Fruit fly (Drosophila melanogaster) whole organism, embryonic: Measurements from ENCODE around the gene CG18266.

ENCODE experiments used
- ATbp ChIP-seq: fragments of 200-800 bp; sonication (Bioruptor generic); optimal IDR thresholded peaks from 2 replicates; lab custom pipeline; 2017; ENCODE audit warnings: missing biosample characterization, mild to moderate bottlenecking, missing genetic modification characterization, missing genetic modification reagents
- Atf-2 ChIP-seq: fragments of 200-800 bp; sonication (Bioruptor generic); optimal IDR thresholded peaks from 2 replicates; lab custom pipeline; 2016; ENCODE audit warnings: missing biosample characterization, missing genetic modification characterization
- CG10979 ChIP-seq: fragments of 200-800 bp; sonication (Bioruptor generic); optimal IDR thresholded peaks from 2 replicates; lab custom pipeline; 2018; ENCODE audit warnings: missing biosample characterization, mild to moderate bottlenecking, missing genetic modification characterization, moderate library complexity
- CG11504 ChIP-seq: fragments of 200-800 bp; sonication (Bioruptor generic); optimal IDR thresholded peaks from 3 replicates; lab custom pipeline; 2019; ENCODE audit warnings: missing biosample characterization, mild to moderate bottlenecking, missing genetic modification characterization, moderate library complexity
- CG15073 ChIP-seq: fragments of 200-800 bp; sonication (Bioruptor generic); optimal IDR thresholded peaks from 2 replicates; lab custom pipeline; 2016; ENCODE audit warnings: missing biosample characterization, missing genetic modification characterization
- CG1602 ChIP-seq: fragments of 200-800 bp; sonication (Bioruptor generic); optimal IDR thresholded peaks from 3 replicates; lab custom pipeline; 2016; ENCODE audit warnings: missing biosample characterization, missing genetic modification characterization
- CG16779 ChIP-seq: fragments of 200-800 bp; sonication (Bioruptor generic); IDR thresholded peaks from 2 replicates; pipeline ENCODE4 v1.3.6; 2022; ENCODE audit warnings: missing biosample characterization, missing genetic modification characterization
- CG17802 ChIP-seq: fragments of 200-800 bp; sonication (Bioruptor generic); optimal IDR thresholded peaks from 2 replicates; lab custom pipeline; 2018; ENCODE audit warnings: missing biosample characterization, mild to moderate bottlenecking, missing genetic modification characterization, moderate library complexity
- CG18011 ChIP-seq: fragments of 200-800 bp; sonication (Bioruptor generic); optimal IDR thresholded peaks from 2 replicates; lab custom pipeline; 2017; ENCODE audit warnings: missing biosample characterization, missing genetic modification characterization, mild to moderate bottlenecking, moderate library complexity, missing genotype
- CG18476 ChIP-seq: fragments of 200-800 bp; sonication (Bioruptor generic); optimal IDR thresholded peaks from 2 replicates; lab custom pipeline; 2016; ENCODE audit warnings: missing biosample characterization, mild to moderate bottlenecking, missing genetic modification characterization
- CG31365 ChIP-seq: fragments of 200-800 bp; sonication (Bioruptor generic); optimal IDR thresholded peaks from 2 replicates; lab custom pipeline; 2018; ENCODE audit warnings: missing biosample characterization, mild to moderate bottlenecking, missing genetic modification characterization
- CG34224 ChIP-seq: fragments of 200-800 bp; sonication (Bioruptor generic); IDR thresholded peaks from 3 replicates; pipeline ENCODE4 v1.3.6; 2022; ENCODE audit warnings: missing biosample characterization, missing genetic modification characterization; ENCODE audit not compliant: partially characterized antibody
- CG34422 ChIP-seq: fragments of 200-800 bp; sonication (Bioruptor generic); IDR thresholded peaks from 3 replicates; pipeline ENCODE4 v1.3.6; 2022; ENCODE audit warnings: missing biosample characterization, missing genetic modification characterization
- CG42726 ChIP-seq: fragments of 200-800 bp; sonication (Bioruptor generic); IDR thresholded peaks from 2 replicates; pipeline ENCODE4 v1.3.6; 2022; ENCODE audit warnings: missing biosample characterization, missing genetic modification characterization; ENCODE audit not compliant: partially characterized antibody
- CG4282 ChIP-seq: fragments of 200-800 bp; sonication (Bioruptor generic); optimal IDR thresholded peaks from 2 replicates; lab custom pipeline; 2016; ENCODE audit warnings: missing biosample characterization, missing genetic modification characterization
- CG7786 ChIP-seq: fragments of 200-800 bp; sonication (Bioruptor generic); optimal IDR thresholded peaks from 2 replicates; lab custom pipeline; 2016; ENCODE audit warnings: missing biosample characterization, missing genetic modification characterization
- CG7839 ChIP-seq: fragments of 200-800 bp; sonication (Bioruptor generic); optimal IDR thresholded peaks from 3 replicates; lab custom pipeline; 2018; ENCODE audit warnings: missing biosample characterization, mild to moderate bottlenecking, missing genetic modification characterization, moderate library complexity
- CG8478 ChIP-seq: fragments of >200 bp; optimal IDR thresholded peaks from 2 replicates; lab custom pipeline; 2018
- CG9437 ChIP-seq: fragments of 200-800 bp; sonication (Bioruptor generic); optimal IDR thresholded peaks from 2 replicates; lab custom pipeline; 2018; ENCODE audit warnings: missing biosample characterization, mild to moderate bottlenecking, missing genetic modification characterization
- D ChIP-seq, 2 experiments: fragments of 200-800 bp in 1 of 2; fragments of >200 bp in 1 of 2; sonication (Bioruptor generic) in 1 of 2; optimal IDR thresholded peaks; 2 replicates in 1 of 2; 3 replicates in 1 of 2; lab custom pipeline; 2017; ENCODE audit warnings: mild to moderate bottlenecking in 1 of 2, missing biosample characterization in 1 of 2, missing genetic modification characterization in 1 of 2, missing genetic modification reagents in 1 of 2
- Dek ChIP-seq: fragments of 200-800 bp; sonication (Bioruptor generic); optimal IDR thresholded peaks from 3 replicates; lab custom pipeline; 2019; ENCODE audit warnings: missing biosample characterization, mild to moderate bottlenecking, missing genetic modification characterization, moderate library complexity
- Doc3 ChIP-seq: fragments of 200-800 bp; sonication (Bioruptor generic); IDR thresholded peaks from 3 replicates; pipeline ENCODE4 v1.3.6; 2022; ENCODE audit warnings: missing biosample characterization, missing genetic modification characterization; ENCODE audit not compliant: partially characterized antibody
- Fer3 ChIP-seq: fragments of 200-800 bp; sonication (Bioruptor generic); optimal IDR thresholded peaks from 2 replicates; lab custom pipeline; 2018; ENCODE audit warnings: missing biosample characterization, mild to moderate bottlenecking, missing genetic modification characterization, moderate library complexity
- Hr39 ChIP-seq: fragments of >200 bp; optimal IDR thresholded peaks from 2 replicates; lab custom pipeline; 2017
- Jarid2 ChIP-seq: fragments of 200-800 bp; sonication (Bioruptor generic); optimal IDR thresholded peaks from 3 replicates; lab custom pipeline; 2017; ENCODE audit warnings: mild to moderate bottlenecking, missing biosample characterization, missing genetic modification reagents, missing genetic modification characterization
- Kr ChIP-seq: fragments of 200-800 bp; sonication (Bioruptor generic); optimal IDR thresholded peaks from 2 replicates; lab custom pipeline; 2017; ENCODE audit warnings: missing biosample characterization, mild to moderate bottlenecking, missing genetic modification characterization
- MESR4 ChIP-seq: fragments of 200-800 bp; sonication (Bioruptor generic); optimal IDR thresholded peaks from 2 replicates; lab custom pipeline; 2018; ENCODE audit warnings: missing biosample characterization, mild to moderate bottlenecking, missing genetic modification characterization, moderate library complexity
- Med ChIP-seq: fragments of 200-800 bp; sonication (Bioruptor generic); peaks from one replicate; lab custom pipeline; 2016; ENCODE audit warnings: missing biosample characterization, missing genetic modification characterization, mild to moderate bottlenecking, inconsistent platforms, moderate library complexity
- Mrtf ChIP-seq: fragments of 200-800 bp; sonication (Bioruptor generic); IDR thresholded peaks from 3 replicates; pipeline ENCODE4 v1.3.6; 2022; ENCODE audit warnings: missing biosample characterization, missing genetic modification characterization
- NFAT ChIP-seq: fragments of 200-800 bp; sonication (Bioruptor generic); IDR thresholded peaks from 2 replicates; pipeline ENCODE4 v1.3.6; 2022; ENCODE audit warnings: missing biosample characterization, missing genetic modification characterization
- Sox102F ChIP-seq: fragments of 200-800 bp; sonication (Bioruptor generic); optimal IDR thresholded peaks from 2 replicates; lab custom pipeline; 2018; ENCODE audit warnings: missing biosample characterization, mild to moderate bottlenecking, missing genetic modification characterization, moderate library complexity
- Taf1 ChIP-seq: fragments of 200-800 bp; sonication (Bioruptor generic); IDR thresholded peaks from 2 replicates; pipeline ENCODE4 v1.3.6; 2022; ENCODE audit warnings: missing biosample characterization, missing genetic modification characterization
- ac ChIP-seq: fragments of 200-800 bp; sonication (Bioruptor generic); optimal IDR thresholded peaks from 3 replicates; lab custom pipeline; 2017; ENCODE audit warnings: missing biosample characterization, mild to moderate bottlenecking, missing genetic modification characterization
- ato ChIP-seq: fragments of 200-800 bp; sonication (Bioruptor generic); IDR thresholded peaks from 2 replicates; pipeline ENCODE4 v1.3.6; 2022; ENCODE audit warnings: missing biosample characterization, missing genetic modification characterization; ENCODE audit not compliant: partially characterized antibody
- cad ChIP-seq: fragments of >200 bp; optimal IDR thresholded peaks from 2 replicates; lab custom pipeline; 2017; ENCODE audit warnings: missing biosample characterization, missing genetic modification characterization
- dimm ChIP-seq: fragments of 200-800 bp; sonication (Bioruptor generic); IDR thresholded peaks from 2 replicates; pipeline ENCODE4 v1.3.6; 2022; ENCODE audit warnings: missing biosample characterization, missing genetic modification characterization
- gcm2 ChIP-seq: fragments of 200-800 bp; sonication (Bioruptor generic); optimal IDR thresholded peaks from 2 replicates; lab custom pipeline; 2016; ENCODE audit warnings: missing biosample characterization, missing genetic modification characterization
- gsb ChIP-seq: fragments of 200-800 bp; sonication (Bioruptor generic); IDR thresholded peaks from 2 replicates; pipeline ENCODE4 v1.3.6; 2022; ENCODE audit warnings: missing biosample characterization, missing genetic modification characterization
- gsb-n ChIP-seq: fragments of 200-800 bp; sonication (Bioruptor generic); optimal IDR thresholded peaks from 3 replicates; lab custom pipeline; 2018; ENCODE audit warnings: missing biosample characterization, mild to moderate bottlenecking, missing genetic modification characterization
- ham ChIP-seq: fragments of 200-800 bp; sonication (Bioruptor generic); IDR thresholded peaks from 2 replicates; pipeline ENCODE4 v1.3.6; 2022; ENCODE audit warnings: missing biosample characterization, missing genetic modification characterization
- hbn ChIP-seq: fragments of 200-800 bp; sonication (Bioruptor generic); IDR thresholded peaks from 2 replicates; pipeline ENCODE4 v1.3.6; 2022; ENCODE audit warnings: missing biosample characterization, missing genetic modification characterization; ENCODE audit not compliant: partially characterized antibody
- klu ChIP-seq: fragments of 200-800 bp; sonication (Bioruptor generic); IDR thresholded peaks from 2 replicates; pipeline ENCODE4 v1.3.6; 2022; ENCODE audit warnings: missing biosample characterization, missing genetic modification characterization
- lab ChIP-seq: fragments of 200-800 bp; sonication (Bioruptor generic); optimal IDR thresholded peaks from 3 replicates; lab custom pipeline; 2017; ENCODE audit warnings: missing biosample characterization, missing genetic modification characterization, mild to moderate bottlenecking, moderate library complexity, missing genetic modification reagents
- pfk ChIP-seq: fragments of 200-800 bp; sonication (Bioruptor generic); optimal IDR thresholded peaks from 2 replicates; lab custom pipeline; 2018; ENCODE audit warnings: missing biosample characterization, mild to moderate bottlenecking, missing genetic modification characterization, moderate library complexity
- repo ChIP-seq: fragments of 200-800 bp; sonication (Bioruptor generic); optimal IDR thresholded peaks from 2 replicates; lab custom pipeline; 2016; ENCODE audit warnings: missing biosample characterization, missing genetic modification characterization
- scrt ChIP-seq: fragments of 200-800 bp; sonication (Bioruptor generic); optimal IDR thresholded peaks from 2 replicates; lab custom pipeline; 2018; ENCODE audit warnings: missing biosample characterization, mild to moderate bottlenecking, missing genetic modification characterization, moderate library complexity
- sna ChIP-seq: fragments of 200-800 bp; sonication (Bioruptor generic); IDR thresholded peaks from 2 replicates; pipeline ENCODE4 v1.3.6; 2022; ENCODE audit warnings: missing biosample characterization, missing genetic modification characterization; ENCODE audit not compliant: partially characterized antibody
- tap ChIP-seq: fragments of 200-800 bp; optimal IDR thresholded peaks from 3 replicates; lab custom pipeline; 2019; ENCODE audit warnings: missing biosample characterization, mild to moderate bottlenecking, missing genetic modification characterization, moderate library complexity
- tgo ChIP-seq: fragments of 200-800 bp; sonication (Bioruptor generic); IDR thresholded peaks from 3 replicates; pipeline ENCODE4 v1.3.6; 2022; ENCODE audit warnings: missing biosample characterization, missing genetic modification characterization
- wor ChIP-seq: fragments of 200-800 bp; sonication (Bioruptor generic); IDR thresholded peaks from 2 replicates; pipeline ENCODE4 v1.3.6; 2022; ENCODE audit warnings: missing biosample characterization, missing genetic modification characterization
- zen ChIP-seq: fragments of 200-800 bp; sonication (Bioruptor generic); optimal IDR thresholded peaks from 3 replicates; lab custom pipeline; 2018; ENCODE audit warnings: missing biosample characterization, mild to moderate bottlenecking, missing genetic modification characterization, moderate library complexity

The CG18266 gene

DNA sequence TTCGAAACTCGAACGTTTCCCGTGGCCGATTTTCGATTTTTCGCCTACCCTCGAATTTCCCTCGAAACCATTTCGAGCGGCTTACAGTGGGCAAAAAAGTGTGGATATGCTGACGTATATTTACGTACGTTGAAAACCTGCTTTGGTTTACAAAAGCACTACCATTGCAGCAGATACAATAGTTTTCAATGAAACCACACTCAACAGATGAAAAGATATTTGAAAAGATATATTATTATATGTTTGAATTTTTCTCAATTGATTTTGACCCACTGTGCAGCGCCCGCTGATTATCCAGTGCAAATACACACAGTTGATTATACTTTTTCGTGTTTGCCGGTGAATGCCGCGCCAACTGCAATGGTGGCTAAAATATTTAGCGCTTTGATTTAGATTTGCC lies 13.5 kb downstream of the CG18266 start (continued):
- peak; percentile 49 for TF ChIP-seq CG7839 (tag; lab: Kevin White, UChicago)
- no peak for TF ChIP-seq Atf-2
- no peak for TF ChIP-seq Mrtf (GFP tag; lab: Robert Waterston, UW)
- no peak for TF ChIP-seq repo (GFP tag; lab: Kevin White, UChicago)
- TF ChIP-seq NFAT (GFP tag; lab: Robert Waterston, UW), result no peak
- no peak for TF ChIP-seq CG8478
- TF ChIP-seq gcm2 (GFP tag; lab: Kevin White, UChicago), result no peak
- TF ChIP-seq ato, result no peak
- TF ChIP-seq CG31365 (tag; lab: Kevin White, UChicago), result no peak
- TF ChIP-seq CG7786, result no peak
- no peak for TF ChIP-seq MESR4 (GFP tag; lab: Kevin White, UChicago)
- TF ChIP-seq cad (GFP tag; lab: Kevin White, UChicago), result no peak
- peak; percentile 3 for TF ChIP-seq Jarid2 (GFP tag; lab: Kevin White, UChicago)
- no peak for TF ChIP-seq dimm (GFP tag; lab: Robert Waterston, UW)
- no peak for TF ChIP-seq CG4282 (GFP tag; lab: Kevin White, UChicago)
- TF ChIP-seq CG10979 (tag; lab: Kevin White, UChicago), result no peak
- TF ChIP-seq CG11504 (tag; lab: Kevin White, UChicago), result peak; percentile 68
- TF ChIP-seq gsb-n (tag; lab: Kevin White, UChicago), result peak; percentile 53
- peak; percentile 60 for TF ChIP-seq lab
- TF ChIP-seq Hr39 (lab: Kevin White, UChicago), result no peak
- peak; percentile 53 for TF ChIP-seq Sox102F
- no peak for TF ChIP-seq D (optimal IDR thresholded peaks at IDR 0.05; lab: Kevin White, UChicago)
- TF ChIP-seq D (GFP tag; optimal IDR thresholded peaks at IDR 0.05; lab: Kevin White, UChicago), result peak; percentile 38
- no peak for TF ChIP-seq hbn
- no peak for TF ChIP-seq CG9437 (GFP tag; lab: Kevin White, UChicago)
- TF ChIP-seq tgo (GFP tag; lab: Robert Waterston, UW), result 0 out of 3 replicates have a peak, but pooled peaks have one; percentile 29
- no peak for TF ChIP-seq tap (tag; lab: Kevin White, UChicago)
- TF ChIP-seq Med (GFP tag; lab: Kevin White, UChicago), result no peak
- TF ChIP-seq klu (GFP tag; lab: Robert Waterston, UW), result no peak
- no peak for TF ChIP-seq wor (GFP tag; lab: Robert Waterston, UW)
- no peak for TF ChIP-seq Kr (GFP tag; lab: Kevin White, UChicago)
- no peak for TF ChIP-seq pfk
- no peak for TF ChIP-seq ac
- TF ChIP-seq zen (tag; lab: Kevin White, UChicago), result peak; percentile 40
- TF ChIP-seq scrt (GFP tag; lab: Kevin White, UChicago), result no peak
- no peak for TF ChIP-seq CG34224
- peak; percentile 62 for TF ChIP-seq ATbp (GFP tag; lab: Kevin White, UChicago)
- peak; percentile 20 for TF ChIP-seq Fer3 (tag; lab: Kevin White, UChicago)
- TF ChIP-seq CG18011, result no peak
- no peak for TF ChIP-seq Doc3 (GFP tag; lab: Robert Waterston, UW)
- TF ChIP-seq CG34422 (GFP tag; lab: Robert Waterston, UW), result no peak
- TF ChIP-seq CG42726, result no peak
- TF ChIP-seq CG17802, result no peak
- no peak for TF ChIP-seq ham (GFP tag; lab: Robert Waterston, UW)
- TF ChIP-seq CG16779 (GFP tag; lab: Robert Waterston, UW), result no peak
- no peak for TF ChIP-seq Dek (tag; lab: Kevin White, UChicago)
- TF ChIP-seq CG15073 (GFP tag; lab: Kevin White, UChicago), result no peak
- TF ChIP-seq CG1602 (GFP tag; lab: Kevin White, UChicago), result peak; percentile 2
- TF ChIP-seq CG18476 (GFP tag; lab: Kevin White, UChicago), result no peak
- TF ChIP-seq sna, result no peak
- TF ChIP-seq gsb, result no peak
- TF ChIP-seq Taf1 (GFP tag; lab: Robert Waterston, UW), result no peak
